Worm (Caenorhabditis elegans) whole organism, young adult: Measurements from ENCODE around the gene pat-9.

Experiments
- B0035.1 ChIP-seq: sonication (generic microtip); optimal IDR thresholded peaks from 2 replicates; lab custom pipeline; 2016; ENCODE audit warnings: missing genetic modification characterization, mild to moderate bottlenecking, missing compliant biosample characterization, missing genotype, missing genetic modification reagents
- B0261.1 ChIP-seq: sonication (generic microtip); optimal IDR thresholded peaks from 2 replicates; lab custom pipeline; 2016; ENCODE audit warnings: mild to moderate bottlenecking, missing genetic modification characterization, moderate library complexity, missing compliant biosample characterization
- B0336.3 ChIP-seq: fragments of 200-800 bp; sonication (Bioruptor generic); IDR thresholded peaks from 2 replicates; pipeline ENCODE4 v1.3.6; 2022; ENCODE audit warnings: missing genetic modification characterization, missing compliant biosample characterization
- C06A6.2 ChIP-seq: fragments of 200-800 bp; sonication (Bioruptor generic); conservative IDR thresholded peaks from 2 replicates; pipeline ENCODE4 v1.3.6; 2022; ENCODE audit warnings: missing genetic modification characterization, missing compliant biosample characterization
- F37B4.10 ChIP-seq: fragments of 200-800 bp; sonication (Bioruptor generic); IDR thresholded peaks from 2 replicates; pipeline ENCODE4 v1.3.6; 2022; ENCODE audit warnings: missing genetic modification characterization, missing compliant biosample characterization
- F49E8.2 ChIP-seq: sonication (generic microtip); optimal IDR thresholded peaks from 3 replicates; lab custom pipeline; 2017; ENCODE audit warnings: missing genetic modification characterization, mild to moderate bottlenecking, missing compliant biosample characterization, antibody characterized with exemption, moderate library complexity; ENCODE audit not compliant: insufficient read depth
- F52B5.7 ChIP-seq: sonication (generic microtip); optimal IDR thresholded peaks from 2 replicates; lab custom pipeline; 2016; ENCODE audit warnings: mild to moderate bottlenecking, missing genetic modification characterization, missing compliant biosample characterization
- F57C9.4 ChIP-seq: sonication (generic microtip); optimal IDR thresholded peaks from 2 replicates; lab custom pipeline; 2017; ENCODE audit warnings: mild to moderate bottlenecking, missing genetic modification characterization, missing compliant biosample characterization
- K11D2.4 ChIP-seq: fragments of 200-800 bp; sonication (Bioruptor generic); IDR thresholded peaks from 2 replicates; pipeline ENCODE4 v1.3.6; 2022; ENCODE audit warnings: missing genetic modification reagents, missing genetic modification characterization, missing compliant biosample characterization
- T07F8.4 ChIP-seq: sonication (generic microtip); optimal IDR thresholded peaks from 2 replicates; lab custom pipeline; 2016; ENCODE audit warnings: mild to moderate bottlenecking, missing genetic modification characterization, moderate library complexity, missing compliant biosample characterization
- T26A5.8 ChIP-seq: sonication (generic microtip); optimal IDR thresholded peaks from 2 replicates; lab custom pipeline; 2016; ENCODE audit warnings: missing genetic modification characterization, missing compliant biosample characterization
- Y53F4B.3 ChIP-seq: fragments of 200-800 bp; sonication (Bioruptor generic); IDR thresholded peaks from 2 replicates; pipeline ENCODE4 v1.3.6; 2022; ENCODE audit warnings: missing genetic modification reagents, missing genetic modification characterization, missing compliant biosample characterization
- akir-1 ChIP-seq: fragments of 200-800 bp; sonication (Bioruptor generic); optimal IDR thresholded peaks from 2 replicates; lab custom pipeline; 2018; ENCODE audit warnings: mild to moderate bottlenecking, missing genetic modification characterization, moderate library complexity, missing compliant biosample characterization
- aptf-3 ChIP-seq: fragments of 200-800 bp; sonication (Bioruptor generic); IDR thresholded peaks from 2 replicates; pipeline ENCODE4 v1.3.6; 2022; ENCODE audit warnings: missing genetic modification characterization, missing compliant biosample characterization
- attf-6 ChIP-seq: fragments of 200-800 bp; sonication (Bioruptor generic); IDR thresholded peaks from 2 replicates; pipeline ENCODE4 v1.3.6; 2022; ENCODE audit warnings: missing genetic modification reagents, missing genetic modification characterization, missing compliant biosample characterization
- ceh-27 ChIP-seq: fragments of 200-800 bp; sonication (Bioruptor generic); optimal IDR thresholded peaks from 2 replicates; lab custom pipeline; 2018; ENCODE audit warnings: mild to moderate bottlenecking, missing genetic modification characterization, moderate library complexity, missing compliant biosample characterization
- ceh-58 ChIP-seq: fragments of 200-800 bp; sonication (Bioruptor generic); IDR thresholded peaks from 2 replicates; pipeline ENCODE4 v1.3.6; 2022; ENCODE audit warnings: missing genetic modification characterization, missing compliant biosample characterization
- ceh-79 ChIP-seq: sonication (generic microtip); optimal IDR thresholded peaks from 2 replicates; lab custom pipeline; 2017; ENCODE audit warnings: mild to moderate bottlenecking, missing genetic modification characterization, missing compliant biosample characterization
- ceh-91 ChIP-seq: fragments of 200-800 bp; sonication (Bioruptor generic); IDR thresholded peaks from 2 replicates; pipeline ENCODE4 v1.3.6; 2022; ENCODE audit warnings: missing genetic modification reagents, missing genetic modification characterization, missing compliant biosample characterization
- die-1 ChIP-seq: sonication (generic microtip); optimal IDR thresholded peaks from 2 replicates; lab custom pipeline; 2016; ENCODE audit warnings: missing genotype, mild to moderate bottlenecking, missing genetic modification characterization, missing compliant biosample characterization
- dox-1 ChIP-seq: fragments of 200-800 bp; sonication (Bioruptor generic); IDR thresholded peaks from 2 replicates; pipeline ENCODE4 v1.3.6; 2022; ENCODE audit warnings: missing genetic modification reagents, missing genetic modification characterization, missing compliant biosample characterization
- dpff-1 ChIP-seq: sonication (generic microtip); optimal IDR thresholded peaks from 2 replicates; lab custom pipeline; 2017; ENCODE audit warnings: mild to moderate bottlenecking, missing genetic modification characterization, missing compliant biosample characterization
- efl-1 ChIP-seq: fragments of 150-350 bp; optimal IDR thresholded peaks from 2 replicates; lab custom pipeline; 2014; ENCODE audit warnings: missing biosample characterization, missing genetic modification reagents, missing genetic modification characterization
- egl-18 ChIP-seq: fragments of 200-800 bp; sonication (Bioruptor generic); IDR thresholded peaks from 2 replicates; pipeline ENCODE4 v1.3.6; 2022; ENCODE audit warnings: missing genetic modification reagents, missing genetic modification characterization, missing compliant biosample characterization
- egl-44 ChIP-seq: fragments of 200-800 bp; sonication (Bioruptor generic); IDR thresholded peaks from 2 replicates; pipeline ENCODE4 v1.3.6; 2022; ENCODE audit warnings: missing genetic modification reagents, missing genetic modification characterization, missing compliant biosample characterization
- gei-17 ChIP-seq: fragments of 200-800 bp; sonication (Bioruptor generic); optimal IDR thresholded peaks from 2 replicates; lab custom pipeline; 2018; ENCODE audit warnings: mild to moderate bottlenecking, missing genetic modification characterization, missing compliant biosample characterization
- him-1 ChIP-seq: sonication (generic microtip); optimal IDR thresholded peaks from 2 replicates; lab custom pipeline; 2016; ENCODE audit warnings: missing genotype, missing genetic modification reagents, missing genetic modification characterization, missing compliant biosample characterization
- hmg-20 ChIP-seq: fragments of 200-800 bp; sonication (Bioruptor generic); IDR thresholded peaks from 2 replicates; pipeline ENCODE4 v1.3.6; 2022; ENCODE audit warnings: missing genetic modification reagents, missing genetic modification characterization, missing compliant biosample characterization
- lag-1 ChIP-seq: fragments of 200-800 bp; sonication (Bioruptor generic); IDR thresholded peaks from 2 replicates; pipeline ENCODE4 v1.3.6; 2022; ENCODE audit warnings: missing genetic modification reagents, missing genetic modification characterization, missing compliant biosample characterization
- let-526 ChIP-seq: fragments of 200-800 bp; sonication (Bioruptor generic); IDR thresholded peaks from 2 replicates; pipeline ENCODE4 v1.3.6; 2022; ENCODE audit warnings: missing genetic modification reagents, missing genetic modification characterization, missing compliant biosample characterization
- lin-26 ChIP-seq: fragments of 200-800 bp; sonication (Bioruptor generic); IDR thresholded peaks from 2 replicates; pipeline ENCODE4 v1.3.6; 2022; ENCODE audit warnings: missing genetic modification reagents, missing genetic modification characterization, missing compliant biosample characterization
- lin-40 ChIP-seq: sonication (generic microtip); optimal IDR thresholded peaks from 2 replicates; lab custom pipeline; 2016; ENCODE audit warnings: missing genetic modification characterization, mild to moderate bottlenecking, missing compliant biosample characterization, missing genotype, missing genetic modification reagents
- lin-54 ChIP-seq: fragments of 200-800 bp; sonication (Bioruptor generic); optimal IDR thresholded peaks from 2 replicates; lab custom pipeline; 2018; ENCODE audit warnings: mild to moderate bottlenecking, missing genetic modification characterization, missing compliant biosample characterization
- lir-1 ChIP-seq: fragments of 200-800 bp; sonication (Bioruptor generic); conservative IDR thresholded peaks from 2 replicates; pipeline ENCODE4 v1.3.6; 2022; ENCODE audit warnings: missing genetic modification reagents, missing genetic modification characterization, missing compliant biosample characterization
- madf-10 ChIP-seq: sonication (generic microtip); optimal IDR thresholded peaks from 2 replicates; lab custom pipeline; 2016; ENCODE audit warnings: mild to moderate bottlenecking, missing genetic modification characterization, missing compliant biosample characterization
- madf-8 ChIP-seq: fragments of 200-800 bp; sonication (Bioruptor generic); conservative IDR thresholded peaks from 2 replicates; pipeline ENCODE4 v1.3.6; 2022; ENCODE audit warnings: missing genetic modification reagents, missing genetic modification characterization, missing compliant biosample characterization
- nfya-1 ChIP-seq: sonication (generic microtip); optimal IDR thresholded peaks from 2 replicates; lab custom pipeline; 2017; ENCODE audit warnings: antibody characterized with exemption, missing compliant biosample characterization, missing genetic modification characterization, borderline replicate concordance; ENCODE audit not compliant: insufficient read depth
- nhr-27 ChIP-seq: fragments of 200-800 bp; sonication (Bioruptor generic); optimal IDR thresholded peaks from 2 replicates; lab custom pipeline; 2018; ENCODE audit warnings: mild to moderate bottlenecking, missing genetic modification characterization, moderate library complexity, missing compliant biosample characterization
- pha-4 ChIP-seq: fragments of 150-350 bp; sonication (generic microtip); optimal IDR thresholded peaks from 2 replicates; lab custom pipeline; 2014; ENCODE audit warnings: missing biosample characterization, missing genetic modification reagents, missing genetic modification characterization
- rpc-1 ChIP-seq, 2 experiments: fragments of 150-350 bp in 1 of 2; sonication (generic microtip) in 1 of 2; optimal IDR thresholded peaks; 2 replicates each; lab custom pipeline; 2014 to 2018; ENCODE audit warnings: missing biosample characterization in 1 of 2, missing genetic modification characterization in 1 of 2, missing genetic modification reagents in 1 of 2, missing genotype in 1 of 2
- sea-2 ChIP-seq: fragments of 200-800 bp; sonication (Bioruptor generic); IDR thresholded peaks from 2 replicates; pipeline ENCODE4 v1.3.6; 2022; ENCODE audit warnings: missing genetic modification characterization, missing compliant biosample characterization
- snpc-4 ChIP-seq, 5 experiments: fragments of 150-350 bp in 1 of 5; sonication (generic microtip) in 4 of 5; optimal IDR thresholded peaks; 2 replicates each; lab custom pipeline; 2014 to 2018; ENCODE audit warnings: missing genetic modification characterization in 5 of 5, missing biosample characterization in 3 of 5, antibody characterized with exemption in 2 of 5, mild to moderate bottlenecking in 2 of 5, missing compliant biosample characterization in 2 of 5, missing genotype in 2 of 5, moderate library complexity in 2 of 5, missing genetic modification reagents in 1 of 5
- tbp1 ChIP-seq: fragments of 200-800 bp; sonication (Bioruptor generic); optimal IDR thresholded peaks from 2 replicates; lab custom pipeline; 2018; ENCODE audit warnings: mild to moderate bottlenecking, missing genetic modification characterization, missing compliant biosample characterization
- tlf-1 ChIP-seq: fragments of 200-800 bp; sonication (Bioruptor generic); optimal IDR thresholded peaks from 2 replicates; lab custom pipeline; 2018; ENCODE audit warnings: mild to moderate bottlenecking, missing genetic modification characterization, missing compliant biosample characterization
- unc-62 ChIP-seq: fragments of 150-350 bp; optimal IDR thresholded peaks from 2 replicates; lab custom pipeline; 2014; ENCODE audit warnings: missing biosample characterization, missing genetic modification reagents, missing genetic modification characterization
- zfh-2 ChIP-seq: fragments of 200-800 bp; sonication (Bioruptor generic); conservative IDR thresholded peaks from 2 replicates; pipeline ENCODE4 v1.3.6; 2022; ENCODE audit warnings: missing genetic modification reagents, missing genetic modification characterization, missing compliant biosample characterization
- ztf-22 ChIP-seq: fragments of 200-800 bp; sonication (Bioruptor generic); optimal IDR thresholded peaks from 2 replicates; lab custom pipeline; 2018; ENCODE audit warnings: mild to moderate bottlenecking, missing genetic modification characterization, moderate library complexity, missing compliant biosample characterization
- ztf-28 ChIP-seq: fragments of 200-800 bp; sonication (Bioruptor generic); IDR thresholded peaks from 2 replicates; pipeline ENCODE4 v1.3.6; 2022; ENCODE audit warnings: missing genetic modification reagents, missing genetic modification characterization, missing compliant biosample characterization

pat-9 gene

ce11 chrX:16553845-16554426, 17.2 kb downstream of the pat-9 start, which contains the start of gene K08B5.2:
K08B5.2 (minus strand) TSS chrX:16553887.
- TF ChIP-seq dpff-1 (no peak), sea-2 (GFP tag; lab: Robert Waterston, UW) (no peak), gei-17 (GFP tag; lab: Kevin White, UChicago) (no peak), rpc-1 (optimal IDR thresholded peaks at IDR 0.05; lab: Kevin White, UChicago) (no peak), rpc-1 (tag; optimal IDR thresholded peaks at IDR 0.05; lab: Kevin White, UChicago) (no peak), T07F8.4 (tag; lab: Kevin White, UChicago) (no peak), lin-26 (no peak), pha-4 (tag; lab: Kevin White, UChicago) (no peak), unc-62 (peak; percentile 44), lir-1 (GFP tag; lab: Robert Waterston, UW) (no peak), hmg-20 (GFP tag; lab: Robert Waterston, UW) (no peak), nhr-27 (tag; lab: Kevin White, UChicago) (no peak), dox-1 (GFP tag; lab: Robert Waterston, UW) (peak; percentile 60; the same call in 1 of the 2 replicates), zfh-2 (no peak), ztf-28 (GFP tag; lab: Robert Waterston, UW) (no peak), ceh-27 (no peak), ceh-91 (GFP tag; lab: Robert Waterston, UW) (no peak), T26A5.8 (tag; lab: Kevin White, UChicago) (no peak), egl-18 (GFP tag; lab: Robert Waterston, UW) (no peak), attf-6 (GFP tag; lab: Robert Waterston, UW) (no peak), die-1 (tag; lab: Kevin White, UChicago) (no peak), akir-1 (GFP tag; lab: Kevin White, UChicago) (no peak), lag-1 (no peak), ceh-58 (GFP tag; lab: Robert Waterston, UW) (no peak), snpc-4 (GFP tag; optimal IDR thresholded peaks at IDR 0.05; lab: Kevin White, UChicago) (no peak), snpc-4 (tag; optimal IDR thresholded peaks at IDR 0.05; lab: Kevin White, UChicago) (peak in 2 of 4 experiments; percentile 41 to 50), let-526 (GFP tag; lab: Robert Waterston, UW) (no peak), B0336.3 (no peak), F37B4.10 (GFP tag; lab: Robert Waterston, UW) (no peak), B0261.1 (peak; percentile 16), F49E8.2 (tag; lab: Kevin White, UChicago) (no peak), F57C9.4 (no peak), ztf-22 (GFP tag; lab: Kevin White, UChicago) (no peak), lin-54 (no peak), Y53F4B.3 (GFP tag; lab: Robert Waterston, UW) (no peak), tbp1 (GFP tag; lab: Kevin White, UChicago) (peak; percentile 48), him-1 (tag; lab: Kevin White, UChicago) (no peak), nfya-1 (tag; lab: Kevin White, UChicago) (no peak), efl-1 (GFP tag; lab: Kevin White, UChicago) (no peak), madf-10 (peak; percentile 45), K11D2.4 (GFP tag; lab: Robert Waterston, UW) (no peak), F52B5.7 (tag; lab: Kevin White, UChicago) (no peak), aptf-3 (GFP tag; lab: Robert Waterston, UW) (no peak), madf-8 (GFP tag; lab: Robert Waterston, UW) (no peak), C06A6.2 (GFP tag; lab: Robert Waterston, UW) (no peak), ceh-79 (tag; lab: Kevin White, UChicago) (no peak), tlf-1 (GFP tag; lab: Kevin White, UChicago) (no peak), egl-44 (GFP tag; lab: Robert Waterston, UW) (no peak), lin-40 (tag; lab: Kevin White, UChicago) (peak; percentile 52), B0035.1 (tag; lab: Kevin White, UChicago) (no peak)
